Worm (Caenorhabditis elegans): ENCODE measurements around the gene K12B6.9.

ce11 chrV:6275209-6275608 lies 17.3 kb downstream of the K12B6.9 start:
- no peak for TF ChIP-seq nhr-237 (tag; optimal IDR thresholded peaks at IDR 0.05)
- no peak for TF ChIP-seq lir-3 (tag; optimal IDR thresholded peaks at IDR 0.05)
- TF ChIP-seq dve-1 (tag; optimal IDR thresholded peaks at IDR 0.05; ENCODE audit: insufficient read depth): peak; percentile 89
- no peak for TF ChIP-seq ceh-44 (GFP tag; IDR thresholded peaks at IDR 0.05)
- TF ChIP-seq ceh-82 (tag; optimal IDR thresholded peaks at IDR 0.05): no peak

All from whole organism, L4 larva.